Worm (Caenorhabditis elegans) whole organism, early embryonic: Measurements from ENCODE around the gene T28H10.1.

Experiments
- B0310.2 ChIP-seq: sonication (generic microtip); optimal IDR thresholded peaks from 2 replicates; lab custom pipeline; 2016; ENCODE audit warnings: mild to moderate bottlenecking, missing genetic modification characterization, missing compliant biosample characterization
- F13C5.2 ChIP-seq: sonication (generic microtip); optimal IDR thresholded peaks from 2 replicates; lab custom pipeline; 2017; ENCODE audit warnings: mild to moderate bottlenecking, missing genetic modification characterization, inconsistent platforms, missing compliant biosample characterization
- aly-1 ChIP-seq: sonication (generic microtip); optimal IDR thresholded peaks from 2 replicates; lab custom pipeline; 2016; ENCODE audit warnings: missing genetic modification characterization, missing compliant biosample characterization
- ama-1 ChIP-seq: fragments of 150-350 bp; optimal IDR thresholded peaks from 2 replicates; lab custom pipeline; 2014
- ceh-13 ChIP-seq: fragments of 200-800 bp; sonication (Bioruptor generic); optimal IDR thresholded peaks from 2 replicates; lab custom pipeline; 2018; ENCODE audit warnings: mild to moderate bottlenecking, missing genetic modification characterization, missing compliant biosample characterization
- flt-1 ChIP-seq: fragments of 200-800 bp; sonication (Bioruptor generic); IDR thresholded peaks from 2 replicates; pipeline ENCODE4 v1.3.6; 2022; ENCODE audit warnings: missing genetic modification characterization, missing compliant biosample characterization
- hmbx-1 ChIP-seq: sonication (generic microtip); optimal IDR thresholded peaks from 2 replicates; lab custom pipeline; 2016; ENCODE audit warnings: mild to moderate bottlenecking, missing genetic modification characterization, missing compliant biosample characterization
- hmg-4 ChIP-seq: fragments of 200-800 bp; sonication (Bioruptor generic); optimal IDR thresholded peaks from 2 replicates; lab custom pipeline; 2018; ENCODE audit warnings: mild to moderate bottlenecking, missing genetic modification characterization, missing compliant biosample characterization
- pes-1 ChIP-seq: fragments of 200-800 bp; sonication (Bioruptor generic); IDR thresholded peaks from 2 replicates; pipeline ENCODE4 v1.3.6; 2022; ENCODE audit warnings: missing genetic modification reagents, missing genetic modification characterization, missing compliant biosample characterization
- scrt-1 ChIP-seq: fragments of 200-800 bp; sonication (Bioruptor generic); IDR thresholded peaks from 2 replicates; pipeline ENCODE4 v1.3.6; 2022; ENCODE audit warnings: missing genetic modification characterization, missing compliant biosample characterization
- sea-1 ChIP-seq: fragments of 200-800 bp; sonication (Bioruptor generic); conservative IDR thresholded peaks from 2 replicates; pipeline ENCODE4 v1.3.6; 2022; ENCODE audit warnings: missing genetic modification characterization, missing compliant biosample characterization
- tbx-11 ChIP-seq: fragments of 200-800 bp; sonication (Bioruptor generic); IDR thresholded peaks from 2 replicates; pipeline ENCODE4 v1.3.6; 2022; ENCODE audit warnings: missing genetic modification characterization, missing compliant biosample characterization
- tbx-37 ChIP-seq: fragments of 200-800 bp; sonication (Bioruptor generic); conservative IDR thresholded peaks from 2 replicates; pipeline ENCODE4 v1.3.6; 2022; ENCODE audit warnings: missing genetic modification reagents, missing genetic modification characterization, missing compliant biosample characterization
- tra-4 ChIP-seq: sonication (generic microtip); optimal IDR thresholded peaks from 2 replicates; lab custom pipeline; 2017; ENCODE audit warnings: missing genetic modification characterization, missing compliant biosample characterization

- TF ChIP-seq ama-1 (lab: Kevin White, UChicago) (no peak), tbx-11 (GFP tag; lab: Robert Waterston, UW) (no peak), tra-4 (tag; lab: Kevin White, UChicago) (no peak), hmg-4 (no peak), scrt-1 (GFP tag; lab: Robert Waterston, UW) (no peak), B0310.2 (tag; lab: Kevin White, UChicago) (no peak), flt-1 (GFP tag; lab: Robert Waterston, UW) (no peak), ceh-13 (no peak), pes-1 (GFP tag; lab: Robert Waterston, UW) (no peak), F13C5.2 (tag; lab: Kevin White, UChicago) (no peak), sea-1 (GFP tag; lab: Robert Waterston, UW) (no peak), tbx-37 (GFP tag; lab: Robert Waterston, UW) (no peak), hmbx-1 (no peak), aly-1 (tag; lab: Kevin White, UChicago) (no peak)
These were observed 21.9 kb downstream of the T28H10.1 start, which contains the start of gene dyf-4 for ce11 chrV:12525526-12525925.
